Worm (Caenorhabditis elegans): ENCODE results near the gene fbxb-51.

DNA sequence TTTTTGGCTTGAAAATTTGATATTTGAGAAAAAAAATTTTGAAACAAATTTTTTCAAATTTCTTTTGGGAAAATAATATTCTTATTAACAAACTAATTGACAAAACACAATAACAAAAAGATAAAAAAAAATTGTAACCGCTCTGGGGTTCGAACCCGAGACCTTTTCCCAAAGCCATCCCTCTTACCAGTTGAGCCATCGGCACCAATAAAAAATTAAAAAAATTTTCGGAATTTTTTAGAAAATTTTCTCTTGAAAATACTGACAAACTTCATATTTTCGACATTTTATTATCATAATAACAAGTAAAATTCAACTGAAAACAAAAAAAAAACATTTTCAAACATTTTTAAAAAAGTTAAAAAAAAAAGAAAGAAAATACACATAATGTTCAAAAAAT lies 28.6 kb upstream of the fbxb-51 start:
- TF ChIP-seq F33H1.4 (GFP tag; IDR thresholded peaks at IDR 0.05): no peak
- no peak for TF ChIP-seq somi-1 (GFP tag; optimal IDR thresholded peaks at IDR 0.05)
- no peak for TF ChIP-seq aptf-3 (GFP tag; IDR thresholded peaks at IDR 0.05)
- TF ChIP-seq ama-1 (optimal IDR thresholded peaks at IDR 0.05): no peak
- no peak for TF ChIP-seq ama-1 (GFP tag; optimal IDR thresholded peaks at IDR 0.05)
- TF ChIP-seq fkh-3 (tag; optimal IDR thresholded peaks at IDR 0.05): no peak
- TF ChIP-seq unc-130 (GFP tag; optimal IDR thresholded peaks at IDR 0.05): no peak
- TF ChIP-seq F52B5.7 (tag; optimal IDR thresholded peaks at IDR 0.05): no peak
- TF ChIP-seq nhr-90 (tag; optimal IDR thresholded peaks at IDR 0.05): no peak
- TF ChIP-seq unc-62 (GFP tag; optimal IDR thresholded peaks at IDR 0.05): no peak
- TF ChIP-seq B0261.1 (tag; optimal IDR thresholded peaks at IDR 0.05): no peak
- no peak for TF ChIP-seq madf-10 (tag; optimal IDR thresholded peaks at IDR 0.05)
- TF ChIP-seq mcd-1 (GFP tag; IDR thresholded peaks at IDR 0.05): no peak
- TF ChIP-seq sdz-38 (tag; optimal IDR thresholded peaks at IDR 0.05): no peak
